Fruit fly (Drosophila melanogaster) whole organism, embryonic: ENCODE data around the gene CG7860.

Experiments used
- Atf6 ChIP-seq: fragments of 200-800 bp; sonication (Bioruptor generic); IDR thresholded peaks from 2 replicates; pipeline ENCODE4 v1.3.6; 2022; ENCODE audit warnings: missing biosample characterization, missing genetic modification characterization
- Bdp1 ChIP-seq: fragments of 200-800 bp; sonication (Bioruptor generic); optimal IDR thresholded peaks from 3 replicates; lab custom pipeline; 2016; ENCODE audit warnings: missing biosample characterization, missing genetic modification characterization
- BtbVII ChIP-seq: fragments of 200-800 bp; sonication (Bioruptor generic); optimal IDR thresholded peaks from 3 replicates; lab custom pipeline; 2017; ENCODE audit warnings: missing biosample characterization, mild to moderate bottlenecking, missing genetic modification characterization
- CG10147 ChIP-seq: fragments of 200-800 bp; sonication (Bioruptor generic); optimal IDR thresholded peaks from 2 replicates; lab custom pipeline; 2019; ENCODE audit warnings: missing biosample characterization, mild to moderate bottlenecking, missing genetic modification characterization, moderate library complexity
- CG10366 ChIP-seq: fragments of 200-800 bp; sonication (Bioruptor generic); IDR thresholded peaks from 2 replicates; pipeline ENCODE4 v1.3.6; 2022; ENCODE audit warnings: missing biosample characterization, missing genetic modification characterization
- CG10979 ChIP-seq: fragments of 200-800 bp; sonication (Bioruptor generic); optimal IDR thresholded peaks from 2 replicates; lab custom pipeline; 2018; ENCODE audit warnings: missing biosample characterization, mild to moderate bottlenecking, missing genetic modification characterization, moderate library complexity
- CG11398 ChIP-seq: fragments of 200-800 bp; sonication (Bioruptor generic); optimal IDR thresholded peaks from 2 replicates; lab custom pipeline; 2016; ENCODE audit warnings: missing biosample characterization, missing genetic modification characterization
- CG12744 ChIP-seq: fragments of 200-800 bp; sonication (Bioruptor generic); optimal IDR thresholded peaks from 2 replicates; lab custom pipeline; 2016; ENCODE audit warnings: missing biosample characterization, missing genetic modification characterization
- CG12769 ChIP-seq: fragments of 200-800 bp; sonication (Bioruptor generic); optimal IDR thresholded peaks from 2 replicates; lab custom pipeline; 2019; ENCODE audit warnings: missing biosample characterization, mild to moderate bottlenecking, missing genetic modification characterization, moderate library complexity
- CG13287 ChIP-seq: fragments of 200-800 bp; sonication (Bioruptor generic); IDR thresholded peaks from 2 replicates; pipeline ENCODE4 v1.3.6; 2022; ENCODE audit warnings: missing biosample characterization, missing genetic modification characterization; ENCODE audit not compliant: partially characterized antibody
- CG17829 ChIP-seq: fragments of 200-800 bp; optimal IDR thresholded peaks from 2 replicates; lab custom pipeline; 2019; ENCODE audit warnings: missing biosample characterization, mild to moderate bottlenecking, missing genetic modification characterization, moderate library complexity
- CG18599 ChIP-seq: fragments of 200-800 bp; sonication (Bioruptor generic); optimal IDR thresholded peaks from 3 replicates; lab custom pipeline; 2017; ENCODE audit warnings: missing biosample characterization, missing genetic modification characterization, mild to moderate bottlenecking, moderate library complexity, missing genetic modification reagents
- CG18619 ChIP-seq: fragments of 200-800 bp; sonication (Bioruptor generic); optimal IDR thresholded peaks from 3 replicates; lab custom pipeline; 2017; ENCODE audit warnings: missing biosample characterization, mild to moderate bottlenecking, missing genetic modification characterization
- CG2116 ChIP-seq: fragments of 200-800 bp; sonication (Bioruptor generic); optimal IDR thresholded peaks from 3 replicates; lab custom pipeline; 2018; ENCODE audit warnings: missing biosample characterization, mild to moderate bottlenecking, missing genetic modification characterization
- CG34224 ChIP-seq: fragments of 200-800 bp; sonication (Bioruptor generic); IDR thresholded peaks from 3 replicates; pipeline ENCODE4 v1.3.6; 2022; ENCODE audit warnings: missing biosample characterization, missing genetic modification characterization; ENCODE audit not compliant: partially characterized antibody
- CG4617 ChIP-seq: fragments of 200-800 bp; sonication (Bioruptor generic); optimal IDR thresholded peaks from 3 replicates; lab custom pipeline; 2016; ENCODE audit warnings: missing biosample characterization, missing genetic modification characterization, borderline replicate concordance
- CG5180 ChIP-seq: fragments of 200-800 bp; sonication (Bioruptor generic); optimal IDR thresholded peaks from 3 replicates; lab custom pipeline; 2017; ENCODE audit warnings: missing biosample characterization, missing genetic modification characterization, mild to moderate bottlenecking, moderate library complexity, missing genetic modification reagents
- CG7357 ChIP-seq: fragments of 200-800 bp; sonication (Bioruptor generic); IDR thresholded peaks from 3 replicates; pipeline ENCODE4 v1.3.6; 2022; ENCODE audit warnings: missing biosample characterization, missing genetic modification characterization
- CG8924 ChIP-seq: fragments of 200-800 bp; optimal IDR thresholded peaks from 3 replicates; lab custom pipeline; 2019; ENCODE audit warnings: missing biosample characterization, mild to moderate bottlenecking, missing genetic modification characterization, moderate library complexity
- CTCF ChIP-seq: fragments of 200-800 bp; sonication (Bioruptor generic); optimal IDR thresholded peaks from 2 replicates; lab custom pipeline; 2017; ENCODE audit warnings: missing biosample characterization, mild to moderate bottlenecking, missing genetic modification characterization, moderate library complexity
- CoRest ChIP-seq: fragments of 200-800 bp; sonication (Bioruptor generic); optimal IDR thresholded peaks from 3 replicates; lab custom pipeline; 2018; ENCODE audit warnings: missing biosample characterization, mild to moderate bottlenecking, missing genetic modification characterization, moderate library complexity
- Dip2 ChIP-seq: fragments of 200-800 bp; sonication (Bioruptor generic); IDR thresholded peaks from 2 replicates; pipeline ENCODE4 v1.3.6; 2022; ENCODE audit warnings: missing biosample characterization, missing genetic modification characterization
- Doc2 ChIP-seq: fragments of 200-800 bp; sonication (Bioruptor generic); IDR thresholded peaks from 2 replicates; pipeline ENCODE4 v1.3.6; 2022; ENCODE audit warnings: missing biosample characterization, missing genetic modification characterization
- Drgx ChIP-seq: fragments of 200-800 bp; sonication (Bioruptor generic); IDR thresholded peaks from 2 replicates; pipeline ENCODE4 v1.3.6; 2022; ENCODE audit warnings: missing biosample characterization, missing genetic modification characterization
- E2f1 ChIP-seq: fragments of 200-800 bp; sonication (Bioruptor generic); IDR thresholded peaks from 2 replicates; pipeline ENCODE4 v1.3.6; 2022; ENCODE audit warnings: missing biosample characterization, missing genetic modification characterization
- HmgD ChIP-seq: fragments of 200-800 bp; sonication (Bioruptor generic); optimal IDR thresholded peaks from 3 replicates; lab custom pipeline; 2016; ENCODE audit warnings: missing biosample characterization, missing genetic modification characterization
- Kr ChIP-seq: fragments of 200-800 bp; sonication (Bioruptor generic); optimal IDR thresholded peaks from 2 replicates; lab custom pipeline; 2017; ENCODE audit warnings: missing biosample characterization, mild to moderate bottlenecking, missing genetic modification characterization
- Lhr ChIP-seq: fragments of 200-800 bp; sonication (Bioruptor generic); optimal IDR thresholded peaks from 3 replicates; lab custom pipeline; 2017; ENCODE audit warnings: mild to moderate bottlenecking, missing biosample characterization, missing genetic modification reagents, missing genetic modification characterization
- MBD-R2 ChIP-seq: fragments of 200-800 bp; sonication (Bioruptor generic); IDR thresholded peaks from 2 replicates; pipeline ENCODE4 v1.3.6; 2022; ENCODE audit warnings: missing biosample characterization, missing genetic modification characterization
- Mad ChIP-seq: fragments of 200-800 bp; sonication (Bioruptor generic); optimal IDR thresholded peaks from 2 replicates; lab custom pipeline; 2016; ENCODE audit warnings: missing biosample characterization, missing genetic modification characterization
- Max ChIP-seq: fragments of 200-800 bp; sonication (Bioruptor generic); optimal IDR thresholded peaks from 2 replicates; lab custom pipeline; 2016; ENCODE audit warnings: missing biosample characterization, mild to moderate bottlenecking, missing genetic modification characterization
- NC2β ChIP-seq: fragments of 200-800 bp; sonication (Bioruptor generic); optimal IDR thresholded peaks from 2 replicates; lab custom pipeline; 2016; ENCODE audit warnings: missing biosample characterization, missing genetic modification characterization
- Optix ChIP-seq: fragments of 200-800 bp; sonication (Bioruptor generic); IDR thresholded peaks from 3 replicates; pipeline ENCODE4 v1.3.6; 2022; ENCODE audit warnings: missing biosample characterization, missing genetic modification characterization
- Ptx1 ChIP-seq: fragments of 200-800 bp; sonication (Bioruptor generic); IDR thresholded peaks from 2 replicates; pipeline ENCODE4 v1.3.6; 2022; ENCODE audit warnings: missing biosample characterization, missing genetic modification characterization
- ac ChIP-seq: fragments of 200-800 bp; sonication (Bioruptor generic); optimal IDR thresholded peaks from 3 replicates; lab custom pipeline; 2017; ENCODE audit warnings: missing biosample characterization, mild to moderate bottlenecking, missing genetic modification characterization
- ara ChIP-seq: fragments of 200-800 bp; sonication (Bioruptor generic); IDR thresholded peaks from 2 replicates; pipeline ENCODE4 v1.3.6; 2022; ENCODE audit warnings: missing biosample characterization, missing genetic modification characterization
- cato ChIP-seq: fragments of 200-800 bp; sonication (Bioruptor generic); optimal IDR thresholded peaks from 2 replicates; lab custom pipeline; 2016; ENCODE audit warnings: missing biosample characterization, missing genetic modification characterization, borderline replicate concordance
- ewg ChIP-seq: fragments of 200-800 bp; sonication (Bioruptor generic); optimal IDR thresholded peaks from 3 replicates; lab custom pipeline; 2017; ENCODE audit warnings: mild to moderate bottlenecking, missing biosample characterization, missing genetic modification reagents, missing genetic modification characterization
- gem ChIP-seq: fragments of 200-800 bp; sonication (Bioruptor generic); optimal IDR thresholded peaks from 2 replicates; lab custom pipeline; 2019; ENCODE audit warnings: missing biosample characterization, mild to moderate bottlenecking, missing genetic modification characterization, moderate library complexity
- gro ChIP-seq: fragments of 200-800 bp; sonication (Bioruptor generic); optimal IDR thresholded peaks from 2 replicates; lab custom pipeline; 2016; ENCODE audit warnings: missing biosample characterization, missing genetic modification characterization
- knrl ChIP-seq: fragments of 200-800 bp; sonication (Bioruptor generic); IDR thresholded peaks from 3 replicates; pipeline ENCODE4 v1.3.6; 2022; ENCODE audit warnings: missing biosample characterization, missing genetic modification characterization; ENCODE audit not compliant: partially characterized antibody
- lab ChIP-seq: fragments of 200-800 bp; sonication (Bioruptor generic); optimal IDR thresholded peaks from 3 replicates; lab custom pipeline; 2017; ENCODE audit warnings: missing biosample characterization, missing genetic modification characterization, mild to moderate bottlenecking, moderate library complexity, missing genetic modification reagents
- luna ChIP-seq: fragments of 200-800 bp; sonication (Bioruptor generic); optimal IDR thresholded peaks from 2 replicates; lab custom pipeline; 2016; ENCODE audit warnings: missing biosample characterization, missing genetic modification characterization
- nerfin-2 ChIP-seq: fragments of 200-800 bp; sonication (Bioruptor generic); IDR thresholded peaks from 2 replicates; pipeline ENCODE4 v1.3.6; 2022; ENCODE audit warnings: missing biosample characterization, missing genetic modification characterization; ENCODE audit not compliant: partially characterized antibody
- org-1 ChIP-seq: fragments of 200-800 bp; sonication (Bioruptor generic); optimal IDR thresholded peaks from 2 replicates; lab custom pipeline; 2017; ENCODE audit warnings: missing biosample characterization, missing genetic modification characterization
- pros ChIP-seq: fragments of 200-800 bp; sonication (Bioruptor generic); optimal IDR thresholded peaks from 3 replicates; lab custom pipeline; 2019; ENCODE audit warnings: missing biosample characterization, mild to moderate bottlenecking, missing genetic modification characterization, moderate library complexity
- pzg ChIP-seq: fragments of 200-800 bp; sonication (Bioruptor generic); optimal IDR thresholded peaks from 3 replicates; lab custom pipeline; 2018; ENCODE audit warnings: missing biosample characterization, mild to moderate bottlenecking, missing genetic modification characterization, moderate library complexity
- sr ChIP-seq: fragments of 200-800 bp; sonication (Bioruptor generic); IDR thresholded peaks from 3 replicates; pipeline ENCODE4 v1.3.6; 2022; ENCODE audit warnings: missing biosample characterization, missing genetic modification characterization
- trem ChIP-seq: fragments of 200-800 bp; optimal IDR thresholded peaks from 3 replicates; lab custom pipeline; 2019; ENCODE audit warnings: missing biosample characterization, mild to moderate bottlenecking, missing genetic modification characterization, moderate library complexity
- ttk ChIP-seq: fragments of 200-800 bp; sonication (Bioruptor generic); IDR thresholded peaks from 2 replicates; pipeline ENCODE4 v2.1.2; 2022; ENCODE audit warnings: missing biosample characterization, missing genetic modification characterization
- unc-4 ChIP-seq: fragments of 200-800 bp; sonication (Bioruptor generic); IDR thresholded peaks from 2 replicates; pipeline ENCODE4 v1.3.6; 2022; ENCODE audit warnings: missing biosample characterization, missing genetic modification characterization; ENCODE audit not compliant: partially characterized antibody
- z ChIP-seq: fragments of 200-800 bp; sonication (Bioruptor generic); IDR thresholded peaks from 3 replicates; pipeline ENCODE4 v1.3.6; 2022; ENCODE audit warnings: missing biosample characterization, missing genetic modification characterization

CG7860 gene

DNA sequence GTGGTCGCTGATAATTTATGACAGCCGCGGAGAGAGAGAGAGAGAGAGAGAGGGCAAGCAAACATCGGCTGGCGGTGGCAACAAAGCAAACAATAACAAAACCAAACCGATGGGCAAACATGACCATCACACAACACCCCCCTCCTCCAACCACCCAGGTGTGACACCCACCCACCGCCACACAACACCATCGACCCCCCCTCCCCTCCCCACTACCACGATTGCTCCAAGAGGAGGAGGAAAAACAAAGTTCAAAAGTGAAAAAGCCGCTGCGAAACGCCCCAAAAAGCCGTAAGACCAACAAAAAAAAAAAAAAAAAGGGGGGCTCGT is 50.8 kb downstream of the CG7860 start (continued):
- TF ChIP-seq CG7357 (GFP tag; lab: Robert Waterston, UW): no peak
- TF ChIP-seq knrl (GFP tag; lab: Robert Waterston, UW): peak; percentile 12; the same call in 1 of the 3 replicates
- no peak for TF ChIP-seq CG17829 (tag; lab: Kevin White, UChicago)
- no peak for TF ChIP-seq cato (GFP tag; lab: Kevin White, UChicago)
- peak; percentile 23 for TF ChIP-seq BtbVII
- peak; percentile 1 for TF ChIP-seq gem (tag; lab: Kevin White, UChicago)
- TF ChIP-seq CG10147 (GFP tag; lab: Kevin White, UChicago): no peak
- no peak for TF ChIP-seq gro (GFP tag; lab: Kevin White, UChicago)
- no peak for TF ChIP-seq pzg
- TF ChIP-seq Drgx (GFP tag; lab: Robert Waterston, UW): no peak
- TF ChIP-seq ewg (GFP tag; lab: Kevin White, UChicago): no peak
- no peak for TF ChIP-seq CG11398 (GFP tag; lab: Kevin White, UChicago)
- no peak for TF ChIP-seq ara (GFP tag; lab: Robert Waterston, UW)
- TF ChIP-seq CG10366 (GFP tag; lab: Robert Waterston, UW): no peak
- TF ChIP-seq Atf6 (GFP tag; lab: Robert Waterston, UW): no peak
- TF ChIP-seq CG12744: no peak
- TF ChIP-seq CTCF (GFP tag; lab: Kevin White, UChicago): no peak
- no peak for TF ChIP-seq Bdp1 (GFP tag; lab: Kevin White, UChicago)
- TF ChIP-seq z (GFP tag; lab: Robert Waterston, UW): 0 out of 3 replicates have a peak, but pooled peaks have one; percentile 41
- no peak for TF ChIP-seq NC2β (GFP tag; lab: Kevin White, UChicago)
- no peak for TF ChIP-seq CG5180 (GFP tag; lab: Kevin White, UChicago)
- TF ChIP-seq unc-4: no peak
- no peak for TF ChIP-seq Kr (GFP tag; lab: Kevin White, UChicago)
- TF ChIP-seq Max: no peak
- TF ChIP-seq Mad: no peak
- TF ChIP-seq Lhr (GFP tag; lab: Kevin White, UChicago): no peak
- no peak for TF ChIP-seq CG4617 (GFP tag; lab: Kevin White, UChicago)
- peak; percentile 1; the same call in 1 of the 2 replicates for TF ChIP-seq E2f1
- TF ChIP-seq Doc2: no peak
- no peak for TF ChIP-seq CG34224 (GFP tag; lab: Robert Waterston, UW)
- TF ChIP-seq CG12769: no peak
- TF ChIP-seq sr (GFP tag; lab: Robert Waterston, UW): no peak
- TF ChIP-seq luna (GFP tag; lab: Kevin White, UChicago): no peak
- no peak for TF ChIP-seq CG2116
- TF ChIP-seq CG8924 (tag; lab: Kevin White, UChicago): no peak
- no peak for TF ChIP-seq CG13287 (GFP tag; lab: Robert Waterston, UW)
- no peak for TF ChIP-seq Ptx1 (GFP tag; lab: Robert Waterston, UW)
- TF ChIP-seq ac (GFP tag; lab: Kevin White, UChicago): no peak
- no peak for TF ChIP-seq CG18599 (GFP tag; lab: Kevin White, UChicago)
- no peak for TF ChIP-seq pros (GFP tag; lab: Kevin White, UChicago)
- TF ChIP-seq CG10979: peak; percentile 16
- peak; percentile 0 for TF ChIP-seq CoRest (tag; lab: Kevin White, UChicago)
- no peak for TF ChIP-seq ttk (GFP tag; lab: Robert Waterston, UW)
- no peak for TF ChIP-seq nerfin-2 (GFP tag; lab: Robert Waterston, UW)
- peak; percentile 19 for TF ChIP-seq org-1 (GFP tag; lab: Kevin White, UChicago)
- no peak for TF ChIP-seq Dip2 (GFP tag; lab: Robert Waterston, UW)
- TF ChIP-seq lab: peak; percentile 20
- no peak for TF ChIP-seq CG18619 (GFP tag; lab: Kevin White, UChicago)
- no peak for TF ChIP-seq Optix
- no peak for TF ChIP-seq MBD-R2 (GFP tag; lab: Robert Waterston, UW)
- no peak for TF ChIP-seq HmgD (GFP tag; lab: Kevin White, UChicago)
- no peak for TF ChIP-seq trem (tag; lab: Kevin White, UChicago)
